Fruit fly (Drosophila melanogaster) whole organism: ENCODE measurements around the gene Mo25.

Experiments used
- CG8478 ChIP-seq: fragments of >200 bp; optimal IDR thresholded peaks from 2 replicates; lab custom pipeline; 2018; ENCODE audit warnings: inconsistent platforms
- Dll ChIP-seq: fragments of >200 bp; optimal IDR thresholded peaks from 2 replicates; lab custom pipeline; 2017
- EcR ChIP-seq, 2 experiments: fragments of >200 bp; optimal IDR thresholded peaks; 2 replicates each; lab custom pipeline; 2017; ENCODE audit warnings: missing biosample characterization in 2 of 2, missing genetic modification characterization in 2 of 2, missing genetic modification reagents in 2 of 2
- pan ChIP-seq: fragments of >200 bp; optimal IDR thresholded peaks from 2 replicates; lab custom pipeline; 2017
- psq ChIP-seq: fragments of >200 bp; optimal IDR thresholded peaks from 2 replicates; lab custom pipeline; 2017
- usp ChIP-seq: fragments of >200 bp; optimal IDR thresholded peaks from 2 replicates; lab custom pipeline; 2017; ENCODE audit warnings: missing biosample characterization, missing genetic modification characterization, mixed read lengths

The Mo25 gene

dm6 chr3L:16566700-16567221 is 48.5 kb downstream of the Mo25 start, which contains the start of gene UQCR-6.4L:
Gene UQCR-6.4L, plus strand, starts transcription at chr3L:16566750.
- TF ChIP-seq EcR (GFP tag; optimal IDR thresholded peaks at IDR 0.05; lab: Kevin White, UChicago), result no peak
- no peak for TF ChIP-seq CG8478
- no peak for TF ChIP-seq psq (lab: Kevin White, UChicago)
- TF ChIP-seq usp (GFP tag; lab: Kevin White, UChicago), result no peak
- no peak for TF ChIP-seq Dll (lab: Kevin White, UChicago)
- TF ChIP-seq pan (lab: Kevin White, UChicago), result no peak

DNA sequence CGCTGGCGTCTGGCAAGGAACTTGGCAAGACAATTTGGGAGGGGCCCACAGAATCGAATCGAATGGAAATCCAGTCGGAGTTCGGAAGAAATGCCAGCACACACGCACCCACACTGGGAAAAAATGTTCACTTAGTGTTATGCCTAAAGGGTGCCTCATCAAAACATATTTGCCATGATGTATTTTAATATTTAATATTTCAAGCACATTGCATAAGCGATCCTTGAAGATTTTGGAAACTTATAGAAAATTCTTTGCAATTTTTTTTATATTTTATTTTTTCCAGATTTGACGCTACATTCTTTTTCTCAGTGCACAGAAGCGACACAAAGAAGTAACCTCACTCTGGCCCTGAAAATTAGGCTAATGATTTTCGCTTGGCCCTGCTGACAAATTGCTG is 49.2 kb downstream of the Mo25 start:
- no peak for TF ChIP-seq pan (lab: Kevin White, UChicago)
- no peak for TF ChIP-seq Dll (lab: Kevin White, UChicago)
- TF ChIP-seq CG8478, result no peak

- TF ChIP-seq pan (lab: Kevin White, UChicago) (no peak), usp (GFP tag; lab: Kevin White, UChicago) (no peak), CG8478 (no peak), EcR (GFP tag; optimal IDR thresholded peaks at IDR 0.05; lab: Kevin White, UChicago) (no peak), psq (lab: Kevin White, UChicago) (no peak), Dll (lab: Kevin White, UChicago) (no peak)
Observed at dm6 chr3L:16563361-16563760, 51.9 kb downstream of the Mo25 start.
